Worm (Caenorhabditis elegans): Measurements from ENCODE around the gene F54D5.24.

DNA sequence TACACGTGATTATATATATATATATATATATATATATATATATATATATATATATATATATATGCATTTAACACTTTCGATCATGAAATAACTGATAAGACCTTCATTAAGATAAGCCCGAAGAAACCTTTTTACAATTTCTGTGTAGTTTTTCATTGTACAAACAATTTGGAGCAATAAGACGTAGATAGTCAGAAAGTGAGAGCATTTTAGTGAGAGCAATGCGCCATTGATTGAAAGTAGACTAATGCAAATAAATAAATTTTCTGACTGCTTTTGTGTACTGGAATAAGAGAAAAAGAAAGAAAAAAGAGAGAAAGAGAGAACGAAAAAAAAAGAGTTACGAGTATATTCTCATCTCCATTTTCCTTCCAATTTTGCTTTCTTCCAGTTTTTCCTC is 48.9 kb downstream of the F54D5.24 start:
- TF ChIP-seq madf-2 (tag; optimal IDR thresholded peaks at IDR 0.05) (no peak), pros-1 (tag; optimal IDR thresholded peaks at IDR 0.05) (no peak), unc-42 (tag; optimal IDR thresholded peaks at IDR 0.05) (no peak), K02D7.2 (tag; optimal IDR thresholded peaks at IDR 0.05) (no peak), ceh-48 (tag; optimal IDR thresholded peaks at IDR 0.05) (no peak), ama-1 (optimal IDR thresholded peaks at IDR 0.05) (no peak), fkh-10 (GFP tag; optimal IDR thresholded peaks at IDR 0.05) (no peak), nhr-11 (tag; optimal IDR thresholded peaks at IDR 0.05) (no peak)
